Worm (Caenorhabditis elegans) whole organism, late embryonic: Measurements from ENCODE around the gene K11H3.2.

Source experiments
- C38D4.7 ChIP-seq: fragments of 200-800 bp; sonication (Bioruptor generic); optimal IDR thresholded peaks from 2 replicates; lab custom pipeline; 2018; ENCODE audit warnings: mild to moderate bottlenecking, missing genetic modification characterization, moderate library complexity, missing compliant biosample characterization
- F13H6.1 ChIP-seq: sonication (generic microtip); optimal IDR thresholded peaks from 2 replicates; lab custom pipeline; 2016; ENCODE audit warnings: missing genetic modification characterization, missing compliant biosample characterization
- K02D7.2 ChIP-seq: sonication (generic microtip); optimal IDR thresholded peaks from 2 replicates; lab custom pipeline; 2017; ENCODE audit warnings: mild to moderate bottlenecking, missing genetic modification characterization, missing compliant biosample characterization
- K09A11.1 ChIP-seq: sonication (generic microtip); optimal IDR thresholded peaks from 2 replicates; lab custom pipeline; 2017; ENCODE audit warnings: antibody characterized with exemption, mild to moderate bottlenecking, missing genetic modification characterization, missing compliant biosample characterization; ENCODE audit not compliant: insufficient read depth
- T23F11.4 ChIP-seq: fragments of 200-800 bp; sonication (Bioruptor generic); optimal IDR thresholded peaks from 2 replicates; lab custom pipeline; 2018; ENCODE audit warnings: mild to moderate bottlenecking, missing genetic modification characterization, missing compliant biosample characterization
- Y22D7AL.16 ChIP-seq: sonication (generic microtip); optimal IDR thresholded peaks from 2 replicates; lab custom pipeline; 2016; ENCODE audit warnings: missing genetic modification characterization, missing compliant biosample characterization
- ama-1 ChIP-seq: fragments of 150-350 bp; optimal IDR thresholded peaks from 2 replicates; lab custom pipeline; 2014
- ceh-14 ChIP-seq: sonication (generic microtip); optimal IDR thresholded peaks from 2 replicates; lab custom pipeline; 2016; ENCODE audit warnings: missing genotype, missing genetic modification characterization, missing compliant biosample characterization
- ceh-22 ChIP-seq: sonication (generic microtip); optimal IDR thresholded peaks from 2 replicates; lab custom pipeline; 2017; ENCODE audit warnings: missing biosample characterization, missing genetic modification characterization
- ceh-30 ChIP-seq: fragments of 150-350 bp; optimal IDR thresholded peaks from 2 replicates; lab custom pipeline; 2014; ENCODE audit warnings: missing biosample characterization, missing genetic modification characterization
- ceh-31 ChIP-seq: sonication (generic microtip); optimal IDR thresholded peaks from 2 replicates; lab custom pipeline; 2016; ENCODE audit warnings: missing genetic modification characterization, missing compliant biosample characterization
- ceh-34 ChIP-seq: sonication (generic microtip); optimal IDR thresholded peaks from 2 replicates; lab custom pipeline; 2016; ENCODE audit warnings: mild to moderate bottlenecking, missing genetic modification characterization, missing compliant biosample characterization
- ceh-48 ChIP-seq: sonication (generic microtip); optimal IDR thresholded peaks from 2 replicates; lab custom pipeline; 2016; ENCODE audit warnings: missing genetic modification characterization, inconsistent platforms, missing compliant biosample characterization
- ceh-9 ChIP-seq: sonication (generic microtip); optimal IDR thresholded peaks from 2 replicates; lab custom pipeline; 2016; ENCODE audit warnings: mild to moderate bottlenecking, missing genetic modification characterization, inconsistent platforms, missing compliant biosample characterization
- dve-1 ChIP-seq: sonication (generic microtip); optimal IDR thresholded peaks from 2 replicates; lab custom pipeline; 2017; ENCODE audit warnings: antibody characterized with exemption, mild to moderate bottlenecking, missing genetic modification characterization, missing compliant biosample characterization
- fkh-10 ChIP-seq: fragments of 150-350 bp; optimal IDR thresholded peaks from 2 replicates; lab custom pipeline; 2014; ENCODE audit warnings: missing biosample characterization, missing genetic modification reagents, missing genetic modification characterization
- gmeb-2 ChIP-seq: sonication (generic microtip); optimal IDR thresholded peaks from 2 replicates; lab custom pipeline; 2016; ENCODE audit warnings: missing genetic modification characterization, inconsistent platforms, missing compliant biosample characterization
- hlh-15 ChIP-seq: sonication (generic microtip); optimal IDR thresholded peaks from 2 replicates; lab custom pipeline; 2016; ENCODE audit warnings: missing genetic modification characterization, missing compliant biosample characterization
- hlh-30 ChIP-seq: sonication (generic microtip); optimal IDR thresholded peaks from 2 replicates; lab custom pipeline; 2017; ENCODE audit warnings: antibody characterized with exemption, missing genetic modification characterization, missing compliant biosample characterization; ENCODE audit not compliant: insufficient read depth
- hlh-6 ChIP-seq: sonication (generic microtip); optimal IDR thresholded peaks from 2 replicates; lab custom pipeline; 2016; ENCODE audit warnings: missing genotype, missing genetic modification characterization, missing compliant biosample characterization
- lim-6 ChIP-seq: sonication (generic microtip); optimal IDR thresholded peaks from 2 replicates; lab custom pipeline; 2016; ENCODE audit warnings: missing genetic modification characterization, missing compliant biosample characterization
- lin-11 ChIP-seq: fragments of 200-800 bp; sonication (Bioruptor generic); optimal IDR thresholded peaks from 2 replicates; lab custom pipeline; 2018; ENCODE audit warnings: mild to moderate bottlenecking, missing genetic modification characterization, missing compliant biosample characterization
- madf-2 ChIP-seq: sonication (generic microtip); optimal IDR thresholded peaks from 2 replicates; lab custom pipeline; 2017; ENCODE audit warnings: missing genetic modification characterization, missing compliant biosample characterization
- mec-3 ChIP-seq: sonication (generic microtip); optimal IDR thresholded peaks from 2 replicates; lab custom pipeline; 2016; ENCODE audit warnings: borderline replicate concordance, missing genetic modification characterization, missing compliant biosample characterization
- nfya-1 ChIP-seq: sonication (generic microtip); optimal IDR thresholded peaks from 2 replicates; lab custom pipeline; 2017; ENCODE audit warnings: missing genetic modification characterization, mild to moderate bottlenecking, missing compliant biosample characterization, antibody characterized with exemption, moderate library complexity
- nhr-232 ChIP-seq: sonication (generic microtip); optimal IDR thresholded peaks from 2 replicates; lab custom pipeline; 2016; ENCODE audit warnings: missing genetic modification characterization, missing compliant biosample characterization
- odd-2 ChIP-seq: sonication (generic microtip); optimal IDR thresholded peaks from 2 replicates; lab custom pipeline; 2017; ENCODE audit warnings: antibody characterized with exemption, mild to moderate bottlenecking, missing genetic modification characterization, missing compliant biosample characterization
- pag-3 ChIP-seq: sonication (generic microtip); optimal IDR thresholded peaks from 2 replicates; lab custom pipeline; 2016; ENCODE audit warnings: missing compliant biosample characterization, missing genetic modification characterization, borderline replicate concordance
- pat-9 ChIP-seq: fragments of 200-800 bp; sonication (Bioruptor generic); optimal IDR thresholded peaks from 2 replicates; lab custom pipeline; 2018; ENCODE audit warnings: mild to moderate bottlenecking, missing genetic modification characterization, moderate library complexity, missing compliant biosample characterization
- pha-2 ChIP-seq: sonication (generic microtip); optimal IDR thresholded peaks from 2 replicates; lab custom pipeline; 2017; ENCODE audit warnings: mild to moderate bottlenecking, missing genetic modification characterization, missing compliant biosample characterization
- pha-4 ChIP-seq: fragments of 150-350 bp; optimal IDR thresholded peaks from 2 replicates; lab custom pipeline; 2018; ENCODE audit warnings: missing biosample characterization, missing genetic modification reagents, missing genetic modification characterization
- pqm-1 ChIP-seq: sonication (generic microtip); optimal IDR thresholded peaks from 2 replicates; lab custom pipeline; 2016; ENCODE audit warnings: missing genetic modification characterization, missing compliant biosample characterization
- pros-1 ChIP-seq: fragments of 150-350 bp; optimal IDR thresholded peaks from 2 replicates; lab custom pipeline; 2014; ENCODE audit warnings: missing biosample characterization, missing genetic modification reagents, missing genetic modification characterization
- rnt-1 ChIP-seq: sonication (generic microtip); optimal IDR thresholded peaks from 2 replicates; lab custom pipeline; 2016; ENCODE audit warnings: missing genetic modification characterization, missing compliant biosample characterization
- sox-4 ChIP-seq: sonication (generic microtip); optimal IDR thresholded peaks from 2 replicates; lab custom pipeline; 2017; ENCODE audit warnings: mild to moderate bottlenecking, missing genetic modification characterization, inconsistent platforms, missing compliant biosample characterization
- tbx-2 ChIP-seq: sonication (generic microtip); optimal IDR thresholded peaks from 2 replicates; lab custom pipeline; 2016; ENCODE audit warnings: missing genetic modification characterization, missing compliant biosample characterization
- tbx-7 ChIP-seq: sonication (generic microtip); optimal IDR thresholded peaks from 2 replicates; lab custom pipeline; 2016; ENCODE audit warnings: missing genotype, missing genetic modification characterization, missing compliant biosample characterization
- ttx-3 ChIP-seq: sonication (generic microtip); optimal IDR thresholded peaks from 2 replicates; lab custom pipeline; 2016; ENCODE audit warnings: missing genetic modification reagents, missing genetic modification characterization, missing compliant biosample characterization
- unc-3 ChIP-seq, 2 experiments: fragments of 200-800 bp in 1 of 2; sonication (Bioruptor generic) in 1 of 2; sonication (generic microtip) in 1 of 2; conservative IDR thresholded peaks in 1 of 2; optimal IDR thresholded peaks in 1 of 2; 2 replicates each; pipeline versions ENCODE4 v1.3.6 to Lab custom; 2016 to 2022; ENCODE audit warnings: missing compliant biosample characterization in 2 of 2, missing genetic modification characterization in 2 of 2, missing genetic modification reagents in 1 of 2
- unc-55 ChIP-seq: sonication (generic microtip); optimal IDR thresholded peaks from 2 replicates; lab custom pipeline; 2017; ENCODE audit warnings: missing biosample characterization, missing genetic modification reagents, missing genetic modification characterization

K11H3.2 gene

ce11 chrIII:9802045-9802444 is 44.1 kb upstream of the K11H3.2 start:
- TF ChIP-seq pat-9 (tag; lab: Kevin White, UChicago) (no peak), sox-4 (tag; lab: Kevin White, UChicago) (no peak), K02D7.2 (no peak), gmeb-2 (tag; lab: Kevin White, UChicago) (no peak), odd-2 (tag; lab: Kevin White, UChicago) (no peak), hlh-15 (no peak), pha-4 (tag; lab: Kevin White, UChicago) (no peak), Y22D7AL.16 (tag; lab: Kevin White, UChicago) (no peak), F13H6.1 (tag; lab: Kevin White, UChicago) (no peak), madf-2 (tag; lab: Kevin White, UChicago) (no peak), hlh-6 (tag; lab: Kevin White, UChicago) (no peak), dve-1 (tag; lab: Kevin White, UChicago) (no peak), lin-11 (no peak), unc-55 (GFP tag; lab: Kevin White, UChicago) (no peak), C38D4.7 (GFP tag; lab: Kevin White, UChicago) (no peak), tbx-2 (tag; lab: Kevin White, UChicago) (no peak), fkh-10 (GFP tag; lab: Kevin White, UChicago) (no peak), ceh-48 (tag; lab: Kevin White, UChicago) (no peak), ceh-34 (tag; lab: Kevin White, UChicago) (no peak)

ce11 chrIII:9804997-9805610 is 41.1 kb upstream of the K11H3.2 start, which contains the start of gene riok-3:
TSS of gene riok-3 (minus strand) at chrIII:9805011.
- TF ChIP-seq hlh-30 (tag; lab: Kevin White, UChicago) (no peak), nhr-232 (tag; lab: Kevin White, UChicago) (no peak), ama-1 (lab: Kevin White, UChicago) (no peak), pros-1 (tag; lab: Kevin White, UChicago) (no peak), ceh-31 (no peak), odd-2 (tag; lab: Kevin White, UChicago) (no peak), ceh-48 (tag; lab: Kevin White, UChicago) (peak; percentile 13), tbx-7 (no peak)

ce11 chrIII:9806968-9807559 is 39.1 kb upstream of the K11H3.2 start, which contains the start of gene ZK632.4:
TSS of gene ZK632.4 (minus strand) at chrIII:9807454.
- no peak for TF ChIP-seq pha-2 (tag; lab: Kevin White, UChicago)
- TF ChIP-seq rnt-1 (tag; lab: Kevin White, UChicago) = no peak
- no peak for TF ChIP-seq ceh-30 (tag; lab: Kevin White, UChicago)
- TF ChIP-seq pat-9 (tag; lab: Kevin White, UChicago) = no peak
- no peak for TF ChIP-seq ceh-34 (tag; lab: Kevin White, UChicago)
- TF ChIP-seq ttx-3 = no peak
- TF ChIP-seq nfya-1 (tag; lab: Kevin White, UChicago) = no peak
- TF ChIP-seq mec-3 (tag; lab: Kevin White, UChicago) = no peak
- no peak for TF ChIP-seq T23F11.4
- TF ChIP-seq F13H6.1 (tag; lab: Kevin White, UChicago) = no peak
- TF ChIP-seq K09A11.1 = no peak
- TF ChIP-seq pag-3 (tag; lab: Kevin White, UChicago) = no peak
- TF ChIP-seq unc-3 (GFP tag; conservative IDR thresholded peaks at IDR 0.05; lab: Robert Waterston, UW) = no peak
- no peak for TF ChIP-seq unc-3 (tag; optimal IDR thresholded peaks at IDR 0.05; lab: Kevin White, UChicago)
- no peak for TF ChIP-seq ceh-9 (tag; lab: Kevin White, UChicago)
- TF ChIP-seq lim-6 (tag; lab: Kevin White, UChicago) = no peak
- TF ChIP-seq pqm-1 (tag; lab: Kevin White, UChicago) = no peak
- no peak for TF ChIP-seq ama-1 (lab: Kevin White, UChicago)
- TF ChIP-seq ceh-14 (tag; lab: Kevin White, UChicago) = no peak
- no peak for TF ChIP-seq K02D7.2
- TF ChIP-seq ceh-22 = no peak
